Worm (Caenorhabditis elegans) whole organism, early embryonic: ENCODE measurements around the gene H38K22.6.

ENCODE experiments used
- B0310.2 ChIP-seq: sonication (generic microtip); optimal IDR thresholded peaks from 2 replicates; lab custom pipeline; 2016; ENCODE audit warnings: mild to moderate bottlenecking, missing genetic modification characterization, missing compliant biosample characterization
- F13C5.2 ChIP-seq: sonication (generic microtip); optimal IDR thresholded peaks from 2 replicates; lab custom pipeline; 2017; ENCODE audit warnings: mild to moderate bottlenecking, missing genetic modification characterization, inconsistent platforms, missing compliant biosample characterization
- aly-1 ChIP-seq: sonication (generic microtip); optimal IDR thresholded peaks from 2 replicates; lab custom pipeline; 2016; ENCODE audit warnings: missing genetic modification characterization, missing compliant biosample characterization
- ama-1 ChIP-seq: fragments of 150-350 bp; optimal IDR thresholded peaks from 2 replicates; lab custom pipeline; 2014
- ceh-13 ChIP-seq: fragments of 200-800 bp; sonication (Bioruptor generic); optimal IDR thresholded peaks from 2 replicates; lab custom pipeline; 2018; ENCODE audit warnings: mild to moderate bottlenecking, missing genetic modification characterization, missing compliant biosample characterization
- ceh-36 ChIP-seq: sonication (generic microtip); optimal IDR thresholded peaks from 2 replicates; lab custom pipeline; 2016; ENCODE audit warnings: missing genetic modification characterization, inconsistent platforms, missing compliant biosample characterization
- ets-7 ChIP-seq: sonication (generic microtip); optimal IDR thresholded peaks from 2 replicates; lab custom pipeline; 2016; ENCODE audit warnings: missing genotype, missing genetic modification characterization, missing compliant biosample characterization
- flt-1 ChIP-seq: fragments of 200-800 bp; sonication (Bioruptor generic); IDR thresholded peaks from 2 replicates; pipeline ENCODE4 v1.3.6; 2022; ENCODE audit warnings: missing genetic modification characterization, missing compliant biosample characterization
- hmbx-1 ChIP-seq: sonication (generic microtip); optimal IDR thresholded peaks from 2 replicates; lab custom pipeline; 2016; ENCODE audit warnings: mild to moderate bottlenecking, missing genetic modification characterization, missing compliant biosample characterization
- hmg-4 ChIP-seq: fragments of 200-800 bp; sonication (Bioruptor generic); optimal IDR thresholded peaks from 2 replicates; lab custom pipeline; 2018; ENCODE audit warnings: mild to moderate bottlenecking, missing genetic modification characterization, missing compliant biosample characterization
- hnd-1 ChIP-seq: sonication (generic microtip); optimal IDR thresholded peaks from 2 replicates; lab custom pipeline; 2016; ENCODE audit warnings: missing genetic modification characterization, missing compliant biosample characterization
- pes-1 ChIP-seq: fragments of 200-800 bp; sonication (Bioruptor generic); IDR thresholded peaks from 2 replicates; pipeline ENCODE4 v1.3.6; 2022; ENCODE audit warnings: missing genetic modification reagents, missing genetic modification characterization, missing compliant biosample characterization
- scrt-1 ChIP-seq: fragments of 200-800 bp; sonication (Bioruptor generic); IDR thresholded peaks from 2 replicates; pipeline ENCODE4 v1.3.6; 2022; ENCODE audit warnings: missing genetic modification characterization, missing compliant biosample characterization
- sea-1 ChIP-seq: fragments of 200-800 bp; sonication (Bioruptor generic); conservative IDR thresholded peaks from 2 replicates; pipeline ENCODE4 v1.3.6; 2022; ENCODE audit warnings: missing genetic modification characterization, missing compliant biosample characterization
- tbx-11 ChIP-seq: fragments of 200-800 bp; sonication (Bioruptor generic); IDR thresholded peaks from 2 replicates; pipeline ENCODE4 v1.3.6; 2022; ENCODE audit warnings: missing genetic modification characterization, missing compliant biosample characterization
- tbx-37 ChIP-seq: fragments of 200-800 bp; sonication (Bioruptor generic); conservative IDR thresholded peaks from 2 replicates; pipeline ENCODE4 v1.3.6; 2022; ENCODE audit warnings: missing genetic modification reagents, missing genetic modification characterization, missing compliant biosample characterization
- tra-4 ChIP-seq: sonication (generic microtip); optimal IDR thresholded peaks from 2 replicates; lab custom pipeline; 2017; ENCODE audit warnings: missing genetic modification characterization, missing compliant biosample characterization

The H38K22.6 gene

ce11 chrIII:4323859-4324258 lies 3.6 kb downstream of the H38K22.6 start, which contains the start of gene H38K22.9:
TSS of gene H38K22.9 (plus strand) at chrIII:4324159.
- no peak for TF ChIP-seq ceh-13
- TF ChIP-seq hmg-4 (GFP tag; lab: Kevin White, UChicago), result no peak
- no peak for TF ChIP-seq ceh-36
- TF ChIP-seq aly-1, result no peak
- no peak for TF ChIP-seq scrt-1
- no peak for TF ChIP-seq hmbx-1
- no peak for TF ChIP-seq pes-1 (GFP tag; lab: Robert Waterston, UW)
- TF ChIP-seq tra-4 (tag; lab: Kevin White, UChicago), result no peak
- no peak for TF ChIP-seq hnd-1
- TF ChIP-seq F13C5.2 (tag; lab: Kevin White, UChicago), result no peak

DNA sequence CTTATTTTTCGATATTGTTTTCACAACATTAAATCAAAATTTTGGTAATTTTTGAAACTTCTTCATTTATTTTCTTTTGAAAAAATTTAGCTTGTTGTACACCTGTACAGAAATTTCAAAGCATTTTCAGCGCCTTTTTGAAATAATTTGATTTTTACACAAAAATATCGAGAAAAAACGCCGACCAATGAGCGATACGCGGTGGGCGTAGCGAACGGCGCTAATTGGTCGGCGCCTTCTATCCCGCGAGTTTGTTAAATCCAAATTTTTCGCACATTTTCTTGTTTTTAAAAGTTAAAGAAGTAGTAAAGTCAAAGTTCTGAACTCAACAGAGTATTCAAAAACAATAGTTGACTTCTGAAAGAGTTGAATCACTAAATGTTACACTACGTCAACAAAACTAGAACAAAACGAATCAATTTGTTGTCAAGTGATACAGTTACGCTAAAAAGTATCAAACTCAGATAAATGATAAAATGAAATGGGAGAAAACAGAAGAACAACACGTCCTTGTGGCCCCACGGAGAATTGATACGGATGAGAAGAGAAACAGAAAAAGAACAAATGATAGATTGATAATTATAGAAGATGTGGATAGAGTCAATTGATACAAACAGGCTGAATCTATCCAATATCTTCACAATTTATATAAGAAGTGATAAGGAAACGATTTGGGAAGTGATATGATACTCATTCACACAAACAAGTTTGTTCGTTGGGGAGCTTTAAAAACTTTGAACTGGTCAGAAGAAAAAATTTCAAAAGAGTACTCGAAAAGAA lies 8.2 kb downstream of the H38K22.6 start:
- TF ChIP-seq tra-4 (tag; lab: Kevin White, UChicago), result no peak
- no peak for TF ChIP-seq flt-1 (GFP tag; lab: Robert Waterston, UW)

DNA sequence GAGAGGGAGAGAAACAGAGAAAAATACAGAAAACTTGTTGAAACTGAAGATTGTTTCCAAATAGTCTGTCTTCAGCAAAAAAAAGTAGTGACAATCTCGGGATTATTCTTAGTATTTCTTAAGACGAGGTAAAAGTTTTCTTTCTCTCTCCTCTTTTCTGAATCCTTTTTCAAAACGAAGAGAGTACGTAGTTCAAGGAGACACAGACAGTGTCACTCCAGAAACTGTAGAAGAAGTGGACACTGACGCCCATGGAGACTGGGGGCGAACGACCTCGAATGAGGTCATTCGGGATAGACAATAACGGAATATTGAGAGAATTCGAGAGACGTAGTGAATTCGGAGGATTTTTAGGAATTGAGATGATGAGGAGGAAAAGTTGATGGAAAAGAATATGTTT lies 10.8 kb downstream of the H38K22.6 start, which contains the start of gene gly-6:
Gene gly-6 (minus strand): TSS at position 245 of the 400 bp plus-strand sequence.
- no peak for TF ChIP-seq B0310.2 (tag; lab: Kevin White, UChicago)
- TF ChIP-seq pes-1 (GFP tag; lab: Robert Waterston, UW), result no peak
- no peak for TF ChIP-seq tbx-37

DNA sequence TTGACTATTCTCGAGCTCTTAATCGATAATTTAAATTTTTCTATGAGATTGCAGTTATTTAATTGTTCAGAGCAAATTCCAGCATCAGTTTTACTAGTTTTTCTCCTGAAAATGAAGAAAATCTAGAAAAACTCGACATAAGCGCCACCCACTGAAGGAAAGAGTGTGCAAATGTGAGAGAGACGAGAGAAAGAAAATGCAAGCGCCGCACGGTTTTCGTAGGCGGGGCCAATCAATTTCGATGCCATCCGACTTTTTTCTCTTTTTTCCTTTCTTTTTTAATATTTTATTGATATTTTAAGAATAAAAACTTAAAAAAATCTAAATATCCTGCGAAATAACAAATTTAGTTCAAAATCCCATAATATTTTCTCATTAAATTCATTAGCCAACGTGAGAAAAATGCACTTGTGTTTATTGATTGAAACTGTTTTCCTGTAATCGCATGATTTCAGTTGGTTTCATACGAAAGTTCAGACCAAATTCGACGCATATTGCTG lies 12.4 kb downstream of the H38K22.6 start, which contains the start of gene cdk-12:
Gene cdk-12 (plus strand): TSS at position 450 of the 500 bp plus-strand sequence.
- TF ChIP-seq F13C5.2 (tag; lab: Kevin White, UChicago) (peak; percentile 11), flt-1 (GFP tag; lab: Robert Waterston, UW) (no peak), tbx-11 (GFP tag; lab: Robert Waterston, UW) (no peak)

- TF ChIP-seq pes-1 (GFP tag; lab: Robert Waterston, UW), result 0 out of 2 replicates have a peak, but pooled peaks have one; percentile 28
- TF ChIP-seq tbx-11 (GFP tag; lab: Robert Waterston, UW), result 0 out of 2 replicates have a peak, but pooled peaks have one; percentile 13
- TF ChIP-seq hnd-1, result no peak
Observed at ce11 chrIII:4335614-4336013, 15.4 kb downstream of the H38K22.6 start.

DNA sequence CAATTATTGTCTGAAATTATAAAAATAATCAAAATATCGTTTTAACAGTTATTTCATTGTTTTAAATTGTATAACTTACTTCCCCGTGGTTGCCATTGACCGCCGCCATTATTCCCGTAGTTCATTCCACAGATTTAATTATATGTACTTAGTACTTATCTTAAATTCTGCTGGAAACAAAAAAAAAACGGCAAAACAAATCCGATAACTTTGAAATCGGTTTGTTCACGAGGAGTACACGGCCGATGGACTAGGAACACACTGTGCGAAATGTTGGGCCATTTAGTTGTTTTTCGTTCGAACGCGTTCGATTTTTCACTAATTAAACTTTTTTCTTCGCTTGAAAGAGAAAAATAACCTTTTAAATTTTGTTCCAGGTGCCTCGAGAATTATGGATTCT lies 22.9 kb downstream of the H38K22.6 start, which contains the start of the genes B0285.3 and lcmt-1:
Gene B0285.3 (minus strand): TSS at position 267 of the 400 bp plus-strand sequence.
Gene lcmt-1 (plus strand): TSS at position 377 of the 400 bp plus-strand sequence.
- 0 out of 2 replicates have a peak, but pooled peaks have one; percentile 28 for TF ChIP-seq tbx-37
- TF ChIP-seq ceh-36, result no peak

DNA sequence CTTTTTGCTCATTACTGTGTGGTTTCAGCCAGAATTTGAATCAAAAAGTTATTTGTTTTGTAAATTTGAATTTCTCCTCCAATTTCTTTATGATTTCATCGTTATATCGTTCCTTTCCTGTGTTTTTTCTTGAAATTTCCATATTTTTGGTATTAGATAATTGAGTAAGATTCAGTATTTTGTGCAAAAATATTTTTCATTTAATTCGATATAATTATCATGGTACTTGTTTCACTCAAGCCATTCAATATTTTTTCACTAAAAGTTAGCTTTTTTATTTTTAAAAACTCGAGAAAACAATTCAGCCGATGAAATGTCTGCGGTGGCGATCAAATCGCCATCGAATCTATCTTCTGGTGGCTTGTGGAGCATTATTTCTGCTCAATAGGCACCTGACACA lies 24.8 kb downstream of the H38K22.6 start, which contains the start of gene hse-5:
Gene hse-5 (plus strand): TSS at position 301 of the 400 bp plus-strand sequence.
- no peak for TF ChIP-seq tbx-11 (GFP tag; lab: Robert Waterston, UW)
- no peak for TF ChIP-seq ceh-13
- TF ChIP-seq aly-1, result no peak
- no peak for TF ChIP-seq flt-1 (GFP tag; lab: Robert Waterston, UW)
- no peak for TF ChIP-seq tbx-37
- no peak for TF ChIP-seq tra-4 (tag; lab: Kevin White, UChicago)
- no peak for TF ChIP-seq sea-1 (GFP tag; lab: Robert Waterston, UW)
- TF ChIP-seq hmbx-1, result no peak
- TF ChIP-seq hnd-1, result no peak
- TF ChIP-seq hmg-4 (GFP tag; lab: Kevin White, UChicago), result no peak
- no peak for TF ChIP-seq scrt-1
- TF ChIP-seq B0310.2 (tag; lab: Kevin White, UChicago), result no peak
- TF ChIP-seq ama-1, result no peak
- no peak for TF ChIP-seq pes-1 (GFP tag; lab: Robert Waterston, UW)
- no peak for TF ChIP-seq ets-7
- TF ChIP-seq ceh-36, result no peak
- no peak for TF ChIP-seq F13C5.2 (tag; lab: Kevin White, UChicago)

ce11 chrIII:4349799-4350198 lies 29.6 kb downstream of the H38K22.6 start, which contains the start of gene B0285.6:
TSS of gene B0285.6 (plus strand) at chrIII:4350099.
- TF ChIP-seq tbx-37 (no peak), tbx-11 (GFP tag; lab: Robert Waterston, UW) (no peak), ceh-36 (no peak), flt-1 (GFP tag; lab: Robert Waterston, UW) (no peak), hmbx-1 (no peak)

ce11 chrIII:4356384-4356783 lies 36.2 kb downstream of the H38K22.6 start, which contains the start of gene mnp-1:
TSS of gene mnp-1 (plus strand) at chrIII:4356594.
- no peak for TF ChIP-seq scrt-1
- TF ChIP-seq flt-1 (GFP tag; lab: Robert Waterston, UW), result no peak
- TF ChIP-seq ets-7, result no peak
- TF ChIP-seq hnd-1, result no peak
- no peak for TF ChIP-seq tra-4 (tag; lab: Kevin White, UChicago)
- no peak for TF ChIP-seq ceh-13
